Worm (Caenorhabditis elegans) whole organism, L2 larva: ENCODE measurements around the gene col-96.

Experiments
- R02D3.7 ChIP-seq: fragments of 150-350 bp; optimal IDR thresholded peaks from 2 replicates; lab custom pipeline; 2014; ENCODE audit warnings: missing biosample characterization, missing genetic modification characterization
- skn-1 ChIP-seq: sonication (generic microtip); optimal IDR thresholded peaks from 2 replicates; lab custom pipeline; 2017; ENCODE audit warnings: missing biosample characterization, missing genetic modification characterization
- unc-39 ChIP-seq: fragments of 150-350 bp; optimal IDR thresholded peaks from 2 replicates; lab custom pipeline; 2014; ENCODE audit warnings: missing biosample characterization, missing genetic modification characterization

ce11 chrIII:11684770-11685169, 21.8 kb downstream of the col-96 start:
- TF ChIP-seq R02D3.7 (no peak), unc-39 (no peak), skn-1 (tag; lab: Kevin White, UChicago) (no peak)
